Worm (Caenorhabditis elegans) whole organism, L2 larva: ENCODE data around the gene C55A6.10.

ENCODE experiments used
- ama-1 ChIP-seq: fragments of 150-350 bp; optimal IDR thresholded peaks from 2 replicates; lab custom pipeline; 2018; ENCODE audit warnings: inconsistent platforms
- blmp-1 ChIP-seq: sonication (generic microtip); optimal IDR thresholded peaks from 2 replicates; lab custom pipeline; 2017; ENCODE audit warnings: missing genetic modification characterization, mild to moderate bottlenecking, missing compliant biosample characterization, antibody characterized with exemption, moderate library complexity; ENCODE audit not compliant: insufficient read depth
- dmd-4 ChIP-seq: sonication (generic microtip); optimal IDR thresholded peaks from 2 replicates; lab custom pipeline; 2017; ENCODE audit warnings: missing biosample characterization, missing genetic modification characterization
- elt-1 ChIP-seq: fragments of 150-350 bp; optimal IDR thresholded peaks from 2 replicates; lab custom pipeline; 2014; ENCODE audit warnings: missing biosample characterization, missing genetic modification characterization
- fos-1 ChIP-seq: fragments of 150-350 bp; optimal IDR thresholded peaks from 2 replicates; lab custom pipeline; 2014; ENCODE audit warnings: missing biosample characterization, missing genetic modification characterization
- nhr-11 ChIP-seq: fragments of 150-350 bp; optimal IDR thresholded peaks from 2 replicates; lab custom pipeline; 2014; ENCODE audit warnings: missing biosample characterization, missing genetic modification characterization
- nhr-6 ChIP-seq: fragments of 150-350 bp; optimal IDR thresholded peaks from 2 replicates; lab custom pipeline; 2014; ENCODE audit warnings: missing biosample characterization, missing genetic modification characterization
- nhr-77 ChIP-seq: fragments of 150-350 bp; optimal IDR thresholded peaks from 2 replicates; lab custom pipeline; 2014; ENCODE audit warnings: missing biosample characterization, missing genetic modification characterization
- unc-55 ChIP-seq: fragments of 150-350 bp; sonication (generic microtip); optimal IDR thresholded peaks from 3 replicates; lab custom pipeline; 2014; ENCODE audit warnings: missing biosample characterization, missing genetic modification reagents, missing genetic modification characterization

DNA sequence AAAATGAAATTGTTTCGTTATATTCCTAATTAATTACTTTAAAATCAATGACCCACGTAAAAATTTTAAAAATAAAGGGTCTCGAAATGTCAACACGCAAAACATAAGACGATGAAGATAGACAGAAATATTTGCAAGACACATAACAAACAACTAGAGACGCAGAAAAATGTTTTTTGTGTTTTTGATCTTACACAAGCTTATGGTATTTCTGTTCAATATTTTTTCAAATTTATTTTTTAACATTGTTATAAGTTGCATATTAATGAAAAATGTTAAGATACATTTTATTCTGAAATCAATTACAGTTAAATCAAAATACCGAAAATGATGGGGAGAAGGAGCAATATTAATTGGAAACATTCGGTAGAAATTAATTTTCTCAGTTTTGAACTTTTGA is 8.3 kb downstream of the C55A6.10 start, which contains the start of gene C55A6.3:
- no peak for TF ChIP-seq ama-1 (lab: Kevin White, UChicago)
- no peak for TF ChIP-seq dmd-4 (tag; lab: Kevin White, UChicago)
- no peak for TF ChIP-seq nhr-6
- no peak for TF ChIP-seq unc-55 (GFP tag; lab: Kevin White, UChicago)
- no peak for TF ChIP-seq elt-1 (tag; lab: Kevin White, UChicago)
- TF ChIP-seq fos-1 (tag; lab: Kevin White, UChicago), result no peak
- TF ChIP-seq nhr-77 (tag; lab: Kevin White, UChicago), result no peak
- no peak for TF ChIP-seq nhr-11 (tag; lab: Kevin White, UChicago)
- TF ChIP-seq blmp-1, result no peak
